Fruit fly (Drosophila melanogaster): Measurements from ENCODE around the gene elg1.

elg1 gene

dm6 chr3L:16083693-16084092, 48.1 kb upstream of the elg1 start, which contains the start of gene CG13075:
Gene CG13075 (plus strand): TSS chr3L:16083993.
- TF ChIP-seq psq (GFP tag; optimal IDR thresholded peaks at IDR 0.05): no peak
- TF ChIP-seq sna (GFP tag; IDR thresholded peaks at IDR 0.05; ENCODE audit: partially characterized antibody): no peak
- TF ChIP-seq CG2889 (GFP tag; IDR thresholded peaks at IDR 0.05): no peak
- no peak for TF ChIP-seq CG15479 (GFP tag; optimal IDR thresholded peaks at IDR 0.05)
- TF ChIP-seq CG12391 (tag; optimal IDR thresholded peaks at IDR 0.05): no peak
- no peak for TF ChIP-seq stc (GFP tag; IDR thresholded peaks at IDR 0.05)
- TF ChIP-seq CG7556 (GFP tag; optimal IDR thresholded peaks at IDR 0.05): no peak
- no peak for TF ChIP-seq shn (GFP tag; optimal IDR thresholded peaks at IDR 0.05)
- no peak for TF ChIP-seq CG12744 (GFP tag; optimal IDR thresholded peaks at IDR 0.05)
- no peak for TF ChIP-seq bbx (GFP tag; IDR thresholded peaks at IDR 0.05; ENCODE audit: partially characterized antibody)
- TF ChIP-seq NC2α (GFP tag; optimal IDR thresholded peaks at IDR 0.05): no peak

- TF ChIP-seq CG9727 (GFP tag; optimal IDR thresholded peaks at IDR 0.05): peak; percentile 66
- peak; percentile 86 for TF ChIP-seq sd (tag; optimal IDR thresholded peaks at IDR 0.05)
- TF ChIP-seq CG13287 (GFP tag; IDR thresholded peaks at IDR 0.05; ENCODE audit: partially characterized antibody): peak; percentile 46; the same call in 1 of the 2 replicates
- TF ChIP-seq gce (GFP tag; IDR thresholded peaks at IDR 0.05): peak; percentile 50; the same call in 1 of the 3 replicates
- peak; percentile 67 for TF ChIP-seq Fer1 (GFP tag; optimal IDR thresholded peaks at IDR 0.05)
- TF ChIP-seq CG2116 (GFP tag; optimal IDR thresholded peaks at IDR 0.05): peak; percentile 51
- TF ChIP-seq Max (GFP tag; optimal IDR thresholded peaks at IDR 0.05): peak; percentile 9
- TF ChIP-seq kay (GFP tag; optimal IDR thresholded peaks at IDR 0.05): peak; percentile 2
- TF ChIP-seq CG6813 (GFP tag; optimal IDR thresholded peaks at IDR 0.05): no peak
- TF ChIP-seq ci (GFP tag; IDR thresholded peaks at IDR 0.05): peak; percentile 46; the same call in 2 of the 3 replicates
- TF ChIP-seq dysf (GFP tag; IDR thresholded peaks at IDR 0.05): peak; percentile 77; the same call in 1 of the 3 replicates
- no peak for TF ChIP-seq zfh2 (GFP tag; optimal IDR thresholded peaks at IDR 0.05)
- TF ChIP-seq Pdp1 (GFP tag; optimal IDR thresholded peaks at IDR 0.05): peak in 1 of 2 experiments; percentile 49
- TF ChIP-seq HLHmδ (GFP tag; optimal IDR thresholded peaks at IDR 0.05): peak; percentile 41
- TF ChIP-seq CG42726 (GFP tag; IDR thresholded peaks at IDR 0.05; ENCODE audit: partially characterized antibody): no peak; the same call in 1 of the 2 replicates
- TF ChIP-seq Bgb (GFP tag; IDR thresholded peaks at IDR 0.05; ENCODE audit: partially characterized antibody): peak; percentile 57; the same call in 1 of the 2 replicates
- TF ChIP-seq Aef1 (GFP tag; IDR thresholded peaks at IDR 0.05): peak; percentile 60
- TF ChIP-seq CG16813 (GFP tag; IDR thresholded peaks at IDR 0.05; ENCODE audit: partially characterized antibody): no peak
- no peak for TF ChIP-seq hth (optimal IDR thresholded peaks at IDR 0.05)
- peak; percentile 12 for TF ChIP-seq CG5245 (GFP tag; optimal IDR thresholded peaks at IDR 0.05)
- TF ChIP-seq croc (GFP tag; conservative IDR thresholded peaks at IDR 0.05): 0 out of 3 replicates have a peak, but pooled peaks have one; percentile 28
- TF ChIP-seq CG1233 (GFP tag; optimal IDR thresholded peaks at IDR 0.05): peak; percentile 48
- peak; percentile 69 for TF ChIP-seq unpg (GFP tag; optimal IDR thresholded peaks at IDR 0.05)
- peak; percentile 48 for TF ChIP-seq caup (GFP tag; optimal IDR thresholded peaks at IDR 0.05; ENCODE audit: severe bottlenecking)
- peak; percentile 87 for TF ChIP-seq CG32532 (GFP tag; IDR thresholded peaks at IDR 0.05)
- 0 out of 2 replicates have a peak, but pooled peaks have one; percentile 32 for TF ChIP-seq Taf1 (GFP tag; IDR thresholded peaks at IDR 0.05)
- peak; percentile 62 for TF ChIP-seq tgo (GFP tag; IDR thresholded peaks at IDR 0.05)
- 0 out of 3 replicates have a peak, but pooled peaks have one; percentile 35 for TF ChIP-seq CG7357 (GFP tag; IDR thresholded peaks at IDR 0.05)
- peak; percentile 60 for TF ChIP-seq CG1024 (GFP tag; IDR thresholded peaks at IDR 0.05)
- no peak for TF ChIP-seq pum (GFP tag; optimal IDR thresholded peaks at IDR 0.05)
- peak; percentile 21 for TF ChIP-seq Mad (GFP tag; optimal IDR thresholded peaks at IDR 0.05)
- no peak for TF ChIP-seq dimm (GFP tag; IDR thresholded peaks at IDR 0.05)
- peak; percentile 38; the same call in 1 of the 2 replicates for TF ChIP-seq ap (GFP tag; IDR thresholded peaks at IDR 0.05)
- TF ChIP-seq sug (tag; optimal IDR thresholded peaks at IDR 0.05): peak; percentile 47
- TF ChIP-seq CG4360 (GFP tag; IDR thresholded peaks at IDR 0.05): peak; percentile 47; the same call in 1 of the 2 replicates
- peak; percentile 53 for TF ChIP-seq tap (tag; optimal IDR thresholded peaks at IDR 0.05)
- peak; percentile 67 for TF ChIP-seq esg (GFP tag; conservative IDR thresholded peaks at IDR 0.05)
- peak; percentile 79 for TF ChIP-seq Xrp1 (GFP tag; IDR thresholded peaks at IDR 0.05)
These were observed 44.5 kb upstream of the elg1 start, which contains the start of gene Tasp1 for dm6 chr3L:16087323-16087816. Gene Tasp1 (minus strand): TSS chr3L:16087525.
